Worm (Caenorhabditis elegans): Measurements from ENCODE around the gene R07C12.1.

DNA sequence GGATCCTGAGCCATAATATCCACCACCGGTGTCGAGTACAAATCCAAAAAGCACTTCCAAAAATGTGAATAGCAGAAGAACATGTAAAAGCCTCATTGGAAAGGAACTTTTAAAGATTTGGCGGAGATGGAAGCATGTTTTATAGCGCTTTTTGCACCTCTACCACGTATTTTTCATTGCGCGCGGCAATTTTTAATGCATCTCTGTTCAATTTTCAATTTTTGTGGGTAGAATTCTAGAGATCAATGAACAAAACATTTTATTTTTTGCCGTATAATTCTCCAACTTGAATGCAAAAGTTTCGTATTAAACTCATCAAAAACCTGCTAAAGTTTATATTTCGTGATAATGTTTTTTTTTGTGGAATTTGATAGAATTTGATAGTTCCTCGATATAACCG, 14.8 kb upstream of the R07C12.1 start, which contains the start of gene F49F1.9:
- no peak for TF ChIP-seq nhr-11 (tag; optimal IDR thresholded peaks at IDR 0.05)
- TF ChIP-seq nhr-47 (tag; optimal IDR thresholded peaks at IDR 0.05), result no peak
- TF ChIP-seq zag-1 (tag; optimal IDR thresholded peaks at IDR 0.05), result no peak
- no peak for TF ChIP-seq fkh-4 (tag; optimal IDR thresholded peaks at IDR 0.05; ENCODE audit: borderline replicate concordance)
- TF ChIP-seq hlh-4 (tag; optimal IDR thresholded peaks at IDR 0.05), result no peak
- TF ChIP-seq ceh-82 (tag; optimal IDR thresholded peaks at IDR 0.05), result no peak
- TF ChIP-seq egl-27 (tag; optimal IDR thresholded peaks at IDR 0.05), result no peak
- no peak for TF ChIP-seq nhr-84 (tag; optimal IDR thresholded peaks at IDR 0.05)
- TF ChIP-seq lsy-2 (tag; optimal IDR thresholded peaks at IDR 0.05), result no peak
- no peak for TF ChIP-seq efl-3 (GFP tag; optimal IDR thresholded peaks at IDR 0.05)
- TF ChIP-seq Y116A8C.19 (tag; optimal IDR thresholded peaks at IDR 0.05; ENCODE audit: borderline replicate concordance), result no peak
- no peak for TF ChIP-seq elt-3 (tag; optimal IDR thresholded peaks at IDR 0.05)
- TF ChIP-seq snu-23 (GFP tag; optimal IDR thresholded peaks at IDR 0.05), result no peak
